Worm (Caenorhabditis elegans) whole organism, L1 larva: ENCODE results near the gene M01F1.9.

Source experiments
- F16B12.6 ChIP-seq: fragments of 150-350 bp; optimal IDR thresholded peaks from 2 replicates; lab custom pipeline; 2014; ENCODE audit warnings: missing biosample characterization, missing genetic modification characterization
- aha-1 ChIP-seq: fragments of 150-350 bp; optimal IDR thresholded peaks from 2 replicates; lab custom pipeline; 2014; ENCODE audit warnings: missing biosample characterization, missing genetic modification characterization
- alr-1 ChIP-seq: fragments of 200-800 bp; sonication (Bioruptor generic); optimal IDR thresholded peaks from 2 replicates; lab custom pipeline; 2018; ENCODE audit warnings: borderline replicate concordance, mild to moderate bottlenecking, missing genetic modification characterization, missing compliant biosample characterization
- ceh-82 ChIP-seq, 3 experiments: fragments of 150-350 bp in 1 of 3; sonication (generic microtip) in 2 of 3; optimal IDR thresholded peaks; 2 replicates each; lab custom pipeline; 2014 to 2017; ENCODE audit warnings: missing biosample characterization in 3 of 3, missing genetic modification characterization in 3 of 3
- ceh-88 ChIP-seq: fragments of 200-800 bp; sonication (Bioruptor generic); IDR thresholded peaks from 2 replicates; pipeline ENCODE4 v1.3.6; 2022; ENCODE audit warnings: missing genetic modification characterization, missing compliant biosample characterization
- ceh-90 ChIP-seq: sonication (generic microtip); optimal IDR thresholded peaks from 2 replicates; lab custom pipeline; 2016; ENCODE audit warnings: missing genetic modification characterization, missing compliant biosample characterization
- dpl-1 ChIP-seq, 3 experiments: fragments of 150-350 bp in 2 of 3; sonication (generic microtip) in 1 of 3; optimal IDR thresholded peaks; 2 replicates each; lab custom pipeline; 2014 to 2017; ENCODE audit warnings: missing biosample characterization in 3 of 3, missing genetic modification characterization in 3 of 3, missing genetic modification reagents in 3 of 3
- dsc-1 ChIP-seq: sonication (generic microtip); optimal IDR thresholded peaks from 2 replicates; lab custom pipeline; 2016; ENCODE audit warnings: mild to moderate bottlenecking, missing genetic modification characterization, missing compliant biosample characterization
- elt-2 ChIP-seq: sonication (generic microtip); optimal IDR thresholded peaks from 2 replicates; lab custom pipeline; 2016; ENCODE audit warnings: missing genetic modification characterization, mild to moderate bottlenecking, inconsistent platforms, missing compliant biosample characterization, missing genetic modification reagents
- elt-3 ChIP-seq, 6 experiments: fragments of 150-350 bp in 1 of 6; sonication (generic microtip); optimal IDR thresholded peaks; 2 replicates each; lab custom pipeline; 2017 to 2018; ENCODE audit warnings: missing biosample characterization in 6 of 6, missing genetic modification characterization in 6 of 6, inconsistent platforms in 1 of 6
- fkh-4 ChIP-seq: sonication (generic microtip); optimal IDR thresholded peaks from 2 replicates; lab custom pipeline; 2016; ENCODE audit warnings: missing compliant biosample characterization, missing genetic modification characterization, borderline replicate concordance
- hlh-17 ChIP-seq: fragments of 200-800 bp; sonication (Bioruptor generic); optimal IDR thresholded peaks from 2 replicates; lab custom pipeline; 2018; ENCODE audit warnings: missing genetic modification characterization, mild to moderate bottlenecking, missing compliant biosample characterization, moderate library complexity, borderline replicate concordance
- hlh-4 ChIP-seq: sonication (generic microtip); optimal IDR thresholded peaks from 2 replicates; lab custom pipeline; 2016; ENCODE audit warnings: mild to moderate bottlenecking, missing genetic modification characterization, missing compliant biosample characterization
- irx-1 ChIP-seq: sonication (generic microtip); optimal IDR thresholded peaks from 2 replicates; lab custom pipeline; 2016; ENCODE audit warnings: missing genetic modification characterization, missing compliant biosample characterization
- jun-1 ChIP-seq: fragments of 150-350 bp; optimal IDR thresholded peaks from 2 replicates; lab custom pipeline; 2014; ENCODE audit warnings: missing biosample characterization, missing genetic modification reagents, missing genetic modification characterization
- lin-13 ChIP-seq: fragments of 150-350 bp; optimal IDR thresholded peaks from 2 replicates; lab custom pipeline; 2014; ENCODE audit warnings: missing biosample characterization, missing genetic modification reagents, missing genetic modification characterization
- lin-15B ChIP-seq: fragments of 150-350 bp; sonication (generic microtip); optimal IDR thresholded peaks from 3 replicates; lab custom pipeline; 2014; ENCODE audit warnings: missing biosample characterization, missing genetic modification characterization
- lin-35 ChIP-seq, 2 experiments: fragments of 150-350 bp; optimal IDR thresholded peaks; 2 replicates each; lab custom pipeline; 2014; ENCODE audit warnings: missing biosample characterization in 2 of 2, missing genetic modification characterization in 2 of 2, missing genetic modification reagents in 2 of 2
- lsy-2 ChIP-seq, 2 experiments: fragments of 150-350 bp; optimal IDR thresholded peaks; 2 replicates each; lab custom pipeline; 2014; ENCODE audit warnings: missing biosample characterization in 2 of 2, missing genetic modification characterization in 2 of 2
- mab-9 ChIP-seq: fragments of 200-800 bp; sonication (Bioruptor generic); IDR thresholded peaks from 2 replicates; pipeline ENCODE4 v1.3.6; 2022; ENCODE audit warnings: missing genetic modification reagents, missing genetic modification characterization, missing compliant biosample characterization
- mef-2 ChIP-seq: fragments of 150-350 bp; optimal IDR thresholded peaks from 2 replicates; lab custom pipeline; 2014; ENCODE audit warnings: missing biosample characterization, missing genetic modification characterization
- mep-1 ChIP-seq: fragments of 150-350 bp; optimal IDR thresholded peaks from 2 replicates; lab custom pipeline; 2014; ENCODE audit warnings: missing biosample characterization, missing genetic modification characterization
- nhr-77 ChIP-seq: fragments of 150-350 bp; optimal IDR thresholded peaks from 2 replicates; lab custom pipeline; 2014; ENCODE audit warnings: missing biosample characterization, missing genetic modification characterization
- nhr-84 ChIP-seq: sonication (generic microtip); optimal IDR thresholded peaks from 2 replicates; lab custom pipeline; 2017; ENCODE audit warnings: missing biosample characterization, missing genetic modification characterization
- nhr-90 ChIP-seq: sonication (generic microtip); optimal IDR thresholded peaks from 2 replicates; lab custom pipeline; 2016; ENCODE audit warnings: mild to moderate bottlenecking, missing genetic modification characterization, missing compliant biosample characterization; ENCODE audit not compliant: poor library complexity
- pax-3 ChIP-seq: fragments of 200-800 bp; sonication (Bioruptor generic); optimal IDR thresholded peaks from 2 replicates; lab custom pipeline; 2018; ENCODE audit warnings: mild to moderate bottlenecking, missing genetic modification characterization, moderate library complexity, missing compliant biosample characterization
- pqm-1 ChIP-seq: sonication (generic microtip); optimal IDR thresholded peaks from 3 replicates; lab custom pipeline; 2017; ENCODE audit warnings: missing biosample characterization, missing genetic modification characterization
- skn-1 ChIP-seq: fragments of 150-350 bp; optimal IDR thresholded peaks from 2 replicates; lab custom pipeline; 2014; ENCODE audit warnings: missing biosample characterization, missing genetic modification characterization
- snpc-4 ChIP-seq: fragments of 150-350 bp; optimal IDR thresholded peaks from 2 replicates; lab custom pipeline; 2014; ENCODE audit warnings: missing biosample characterization, missing genetic modification characterization
- snu-23 ChIP-seq: sonication (generic microtip); optimal IDR thresholded peaks from 2 replicates; lab custom pipeline; 2016; ENCODE audit warnings: missing genetic modification characterization, missing compliant biosample characterization
- sox-4 ChIP-seq: sonication (generic microtip); optimal IDR thresholded peaks from 2 replicates; lab custom pipeline; 2016; ENCODE audit warnings: missing genetic modification characterization, missing compliant biosample characterization
- sup-37 ChIP-seq: fragments of 200-800 bp; sonication (Bioruptor generic); optimal IDR thresholded peaks from 2 replicates; lab custom pipeline; 2018; ENCODE audit warnings: mild to moderate bottlenecking, missing genetic modification characterization, missing compliant biosample characterization
- swsn-7 ChIP-seq: sonication (generic microtip); optimal IDR thresholded peaks from 2 replicates; lab custom pipeline; 2016; ENCODE audit warnings: missing genetic modification characterization, missing compliant biosample characterization
- tbx-2 ChIP-seq: sonication (generic microtip); optimal IDR thresholded peaks from 2 replicates; lab custom pipeline; 2016; ENCODE audit warnings: missing genetic modification characterization, missing compliant biosample characterization
- unc-130 ChIP-seq: fragments of 150-350 bp; optimal IDR thresholded peaks from 2 replicates; lab custom pipeline; 2017; ENCODE audit warnings: missing biosample characterization, missing genetic modification characterization, inconsistent platforms
- unc-86 ChIP-seq: sonication (generic microtip); optimal IDR thresholded peaks from 2 replicates; lab custom pipeline; 2016; ENCODE audit warnings: missing genetic modification characterization, missing compliant biosample characterization
- zip-4 ChIP-seq: fragments of 200-800 bp; sonication (Bioruptor generic); optimal IDR thresholded peaks from 2 replicates; lab custom pipeline; 2018; ENCODE audit warnings: mild to moderate bottlenecking, missing genetic modification characterization, moderate library complexity, missing compliant biosample characterization
- ztf-11 ChIP-seq, 2 experiments: sonication (generic microtip); optimal IDR thresholded peaks; 2 replicates each; lab custom pipeline; 2016 to 2017; ENCODE audit warnings: missing genetic modification characterization in 2 of 2, missing biosample characterization in 1 of 2, missing compliant biosample characterization in 1 of 2
- ztf-4 ChIP-seq: fragments of 150-350 bp; optimal IDR thresholded peaks from 2 replicates; lab custom pipeline; 2014; ENCODE audit warnings: missing biosample characterization, missing genetic modification characterization

The M01F1.9 gene

ce11 chrIII:3540424-3540823, 41.6 kb upstream of the M01F1.9 start (continued):
- TF ChIP-seq hlh-17 (GFP tag; lab: Kevin White, UChicago) = no peak
- TF ChIP-seq fkh-4 (tag; lab: Kevin White, UChicago) = peak; percentile 24
- peak; percentile 53 to 64 (median 63) for TF ChIP-seq dpl-1 (GFP tag; optimal IDR thresholded peaks at IDR 0.05; lab: Kevin White, UChicago)
- TF ChIP-seq snpc-4 (tag; lab: Kevin White, UChicago) = peak; percentile 2
- TF ChIP-seq skn-1 (tag; lab: Kevin White, UChicago) = peak; percentile 58
- no peak for TF ChIP-seq sup-37 (GFP tag; lab: Kevin White, UChicago)
- peak; percentile 60 for TF ChIP-seq ceh-88 (GFP tag; lab: Robert Waterston, UW)
- TF ChIP-seq ceh-82 (tag; optimal IDR thresholded peaks at IDR 0.05; lab: Kevin White, UChicago) = peak in 1 of 3 experiments; percentile 29
- TF ChIP-seq snu-23 (GFP tag; lab: Kevin White, UChicago) = peak; percentile 89
- TF ChIP-seq unc-86 (tag; lab: Kevin White, UChicago) = no peak
- peak; percentile 72 to 88 for TF ChIP-seq lsy-2 (tag; optimal IDR thresholded peaks at IDR 0.05; lab: Kevin White, UChicago)
- TF ChIP-seq jun-1 = peak; percentile 51
- TF ChIP-seq tbx-2 (tag; lab: Kevin White, UChicago) = peak; percentile 77
- no peak for TF ChIP-seq aha-1 (tag; lab: Kevin White, UChicago)
- TF ChIP-seq mef-2 (tag; lab: Kevin White, UChicago) = no peak
- TF ChIP-seq pqm-1 (tag; lab: Kevin White, UChicago) = no peak
- peak; percentile 42 for TF ChIP-seq lin-13 (GFP tag; lab: Kevin White, UChicago)
- TF ChIP-seq swsn-7 = peak; percentile 71
- peak; percentile 51 for TF ChIP-seq ceh-90 (tag; lab: Kevin White, UChicago)
- TF ChIP-seq elt-3 (tag; optimal IDR thresholded peaks at IDR 0.05; lab: Kevin White, UChicago) = no peak
- TF ChIP-seq lin-15B = peak; percentile 62
- TF ChIP-seq hlh-4 = no peak
- TF ChIP-seq irx-1 (tag; lab: Kevin White, UChicago) = peak; percentile 48
- TF ChIP-seq dsc-1 (tag; lab: Kevin White, UChicago) = peak; percentile 65
- no peak for TF ChIP-seq unc-130 (tag; lab: Kevin White, UChicago)
- TF ChIP-seq nhr-77 = peak; percentile 29
- peak; percentile 85 for TF ChIP-seq nhr-90 (tag; lab: Kevin White, UChicago)
- peak; percentile 46 for TF ChIP-seq sox-4
- TF ChIP-seq F16B12.6 (tag; lab: Kevin White, UChicago) = no peak
- TF ChIP-seq mab-9 (GFP tag; lab: Robert Waterston, UW) = no peak
- peak in 1 of 2 experiments; percentile 73 for TF ChIP-seq ztf-11 (tag; optimal IDR thresholded peaks at IDR 0.05; lab: Kevin White, UChicago)
- TF ChIP-seq elt-2 (tag; lab: Kevin White, UChicago) = peak; percentile 43
- peak; percentile 85 for TF ChIP-seq pax-3 (tag; lab: Kevin White, UChicago)

ce11 chrIII:3539499-3539898, 40.6 kb upstream of the M01F1.9 start:
- TF ChIP-seq lin-35 (GFP tag; optimal IDR thresholded peaks at IDR 0.05; lab: Kevin White, UChicago) (no peak), fkh-4 (tag; lab: Kevin White, UChicago) (no peak), pqm-1 (tag; lab: Kevin White, UChicago) (no peak), unc-130 (tag; lab: Kevin White, UChicago) (no peak), mep-1 (tag; lab: Kevin White, UChicago) (no peak), alr-1 (tag; lab: Kevin White, UChicago) (no peak), irx-1 (tag; lab: Kevin White, UChicago) (no peak), sox-4 (no peak), zip-4 (GFP tag; lab: Kevin White, UChicago) (no peak), dsc-1 (tag; lab: Kevin White, UChicago) (no peak), nhr-84 (tag; lab: Kevin White, UChicago) (no peak), ztf-4 (tag; lab: Kevin White, UChicago) (no peak)
